Fruit fly (Drosophila melanogaster) whole organism, prepupa: ENCODE results near the gene CG5664.

Experiments
- Blimp-1 ChIP-seq: fragments of 200-800 bp; sonication (Bioruptor generic); optimal IDR thresholded peaks from 3 replicates; lab custom pipeline; 2017; ENCODE audit warnings: missing biosample characterization, missing genetic modification characterization, mild to moderate bottlenecking, moderate library complexity, missing genetic modification reagents
- CG11294 ChIP-seq: fragments of 200-800 bp; sonication (Bioruptor generic); IDR thresholded peaks from 2 replicates; pipeline ENCODE4 v1.3.6; 2022; ENCODE audit warnings: missing biosample characterization, missing genetic modification characterization
- CG11762 ChIP-seq: fragments of 200-800 bp; sonication (Bioruptor generic); optimal IDR thresholded peaks from 3 replicates; lab custom pipeline; 2016; ENCODE audit warnings: missing biosample characterization, missing genetic modification characterization; ENCODE audit not compliant: insufficient read depth
- CG11902 ChIP-seq: fragments of 200-800 bp; sonication (Bioruptor generic); optimal IDR thresholded peaks from 3 replicates; lab custom pipeline; 2016; ENCODE audit warnings: missing biosample characterization, missing genetic modification characterization
- CG15336 ChIP-seq: fragments of 200-800 bp; sonication (Bioruptor generic); IDR thresholded peaks from 2 replicates; pipeline ENCODE4 v1.3.6; 2022; ENCODE audit warnings: missing biosample characterization, missing genetic modification characterization
- CG1621 ChIP-seq: fragments of 200-800 bp; sonication (Bioruptor generic); optimal IDR thresholded peaks from 3 replicates; lab custom pipeline; 2018; ENCODE audit warnings: missing biosample characterization, mild to moderate bottlenecking, missing genetic modification characterization
- CG16779 ChIP-seq: fragments of 200-800 bp; sonication (Bioruptor generic); optimal IDR thresholded peaks from 3 replicates; lab custom pipeline; 2017; ENCODE audit warnings: missing biosample characterization, mild to moderate bottlenecking, missing genetic modification characterization
- CG31627 ChIP-seq: fragments of 200-800 bp; sonication (Bioruptor generic); optimal IDR thresholded peaks from 3 replicates; lab custom pipeline; 2016; ENCODE audit warnings: missing biosample characterization, missing genetic modification characterization
- CG34406 ChIP-seq: fragments of 200-800 bp; sonication (Bioruptor generic); optimal IDR thresholded peaks from 3 replicates; lab custom pipeline; 2016; ENCODE audit warnings: missing biosample characterization, missing genetic modification characterization
- CG6163 ChIP-seq: fragments of 200-800 bp; sonication (Bioruptor generic); IDR thresholded peaks from 3 replicates; pipeline ENCODE4 v1.3.6; 2022; ENCODE audit warnings: missing biosample characterization, missing genetic modification characterization
- CG6276 ChIP-seq: fragments of 200-800 bp; sonication (Bioruptor generic); optimal IDR thresholded peaks from 2 replicates; lab custom pipeline; 2017; ENCODE audit warnings: missing biosample characterization, mild to moderate bottlenecking, missing genetic modification characterization
- CG6792 ChIP-seq: fragments of 200-800 bp; sonication (Bioruptor generic); optimal IDR thresholded peaks from 3 replicates; lab custom pipeline; 2016; ENCODE audit warnings: missing biosample characterization, missing genetic modification characterization
- CG6808 ChIP-seq: fragments of 200-800 bp; sonication (Bioruptor generic); optimal IDR thresholded peaks from 3 replicates; lab custom pipeline; 2017; ENCODE audit warnings: missing biosample characterization, missing genetic modification characterization, mild to moderate bottlenecking, moderate library complexity, missing genetic modification reagents
- CG8632 ChIP-seq: fragments of 200-800 bp; sonication (Bioruptor generic); optimal IDR thresholded peaks from 3 replicates; lab custom pipeline; 2016; ENCODE audit warnings: missing biosample characterization, missing genetic modification characterization
- CG9139 ChIP-seq: fragments of 200-800 bp; sonication (Bioruptor generic); optimal IDR thresholded peaks from 3 replicates; lab custom pipeline; 2017; ENCODE audit warnings: missing biosample characterization, mild to moderate bottlenecking, missing genetic modification characterization
- Eip75B ChIP-seq: fragments of 200-800 bp; sonication (Bioruptor generic); optimal IDR thresholded peaks from 3 replicates; lab custom pipeline; 2016; ENCODE audit warnings: missing biosample characterization, missing genetic modification characterization
- Eip78C ChIP-seq: fragments of 200-800 bp; sonication (Bioruptor generic); peaks from one replicate; lab custom pipeline; 2016; ENCODE audit warnings: missing biosample characterization, missing genetic modification characterization
- Eip93F ChIP-seq: fragments of 200-800 bp; sonication (Bioruptor generic); optimal IDR thresholded peaks from 2 replicates; lab custom pipeline; 2016; ENCODE audit warnings: missing biosample characterization, mild to moderate bottlenecking, missing genetic modification characterization
- Ets96B ChIP-seq: fragments of 200-800 bp; optimal IDR thresholded peaks from 2 replicates; lab custom pipeline; 2019; ENCODE audit warnings: missing biosample characterization, mild to moderate bottlenecking, missing genetic modification characterization, moderate library complexity
- Gug ChIP-seq: fragments of 200-800 bp; sonication (Bioruptor generic); IDR thresholded peaks from 2 replicates; pipeline ENCODE4 v1.3.6; 2022; ENCODE audit warnings: missing biosample characterization, missing genetic modification characterization
- Hr39 ChIP-seq: fragments of 200-800 bp; sonication (Bioruptor generic); optimal IDR thresholded peaks from 2 replicates; lab custom pipeline; 2016; ENCODE audit warnings: missing biosample characterization, missing genetic modification characterization
- Hr4 ChIP-seq: fragments of 200-800 bp; sonication (Bioruptor generic); optimal IDR thresholded peaks from 3 replicates; lab custom pipeline; 2016; ENCODE audit warnings: missing biosample characterization, missing genetic modification characterization
- OdsH ChIP-seq: fragments of 200-800 bp; sonication (Bioruptor generic); optimal IDR thresholded peaks from 3 replicates; lab custom pipeline; 2016; ENCODE audit warnings: missing biosample characterization, missing genetic modification characterization
- Sox102F ChIP-seq: fragments of 200-800 bp; sonication (Bioruptor generic); optimal IDR thresholded peaks from 2 replicates; lab custom pipeline; 2016; ENCODE audit warnings: missing biosample characterization, mild to moderate bottlenecking, missing genetic modification characterization
- Sox14 ChIP-seq: fragments of 200-800 bp; sonication (Bioruptor generic); optimal IDR thresholded peaks from 3 replicates; lab custom pipeline; 2016; ENCODE audit warnings: missing biosample characterization, missing genetic modification characterization
- achi ChIP-seq: fragments of 200-800 bp; sonication (Bioruptor generic); optimal IDR thresholded peaks from 3 replicates; lab custom pipeline; 2016; ENCODE audit warnings: missing biosample characterization, missing genetic modification characterization
- acj6 ChIP-seq: fragments of 200-800 bp; sonication (Bioruptor generic); optimal IDR thresholded peaks from 3 replicates; lab custom pipeline; 2016; ENCODE audit warnings: missing biosample characterization, missing genetic modification characterization
- cyc ChIP-seq: fragments of 200-800 bp; sonication (Bioruptor generic); optimal IDR thresholded peaks from 3 replicates; lab custom pipeline; 2016; ENCODE audit warnings: missing biosample characterization, missing genetic modification characterization
- dac ChIP-seq: fragments of 200-800 bp; sonication (Bioruptor generic); optimal IDR thresholded peaks from 2 replicates; lab custom pipeline; 2017; ENCODE audit warnings: missing biosample characterization, mild to moderate bottlenecking, missing genetic modification characterization
- dsx ChIP-seq: fragments of 200-800 bp; optimal IDR thresholded peaks from 3 replicates; lab custom pipeline; 2019; ENCODE audit warnings: missing biosample characterization, mild to moderate bottlenecking, missing genetic modification characterization, moderate library complexity; ENCODE audit not compliant: poor library complexity, severe bottlenecking
- esn ChIP-seq: fragments of 200-800 bp; sonication (Bioruptor generic); optimal IDR thresholded peaks from 2 replicates; lab custom pipeline; 2016; ENCODE audit warnings: missing biosample characterization, mild to moderate bottlenecking, missing genetic modification characterization, moderate library complexity
- fd59A ChIP-seq: fragments of 200-800 bp; sonication (Bioruptor generic); optimal IDR thresholded peaks from 2 replicates; lab custom pipeline; 2017; ENCODE audit warnings: missing biosample characterization, mild to moderate bottlenecking, missing genetic modification characterization, missing genetic modification reagents
- fkh ChIP-seq: fragments of 200-800 bp; sonication (Bioruptor generic); optimal IDR thresholded peaks from 3 replicates; lab custom pipeline; 2017; ENCODE audit warnings: missing biosample characterization, mild to moderate bottlenecking, missing genetic modification characterization, moderate library complexity
- pdm3 ChIP-seq: fragments of 200-800 bp; sonication (Bioruptor generic); optimal IDR thresholded peaks from 3 replicates; lab custom pipeline; 2016; ENCODE audit warnings: missing biosample characterization, missing genetic modification characterization
- salr ChIP-seq, 2 experiments: fragments of 200-800 bp; sonication (Bioruptor generic); optimal IDR thresholded peaks; 3 replicates each; lab custom pipeline; 2016 to 2018; ENCODE audit warnings: missing biosample characterization in 2 of 2, missing genetic modification characterization in 2 of 2, mild to moderate bottlenecking in 1 of 2
- spab ChIP-seq: fragments of 200-800 bp; sonication (Bioruptor generic); optimal IDR thresholded peaks from 2 replicates; lab custom pipeline; 2017; ENCODE audit warnings: missing biosample characterization, mild to moderate bottlenecking, missing genetic modification characterization, missing genetic modification reagents
- svp ChIP-seq: fragments of 200-800 bp; sonication (Bioruptor generic); peaks from one replicate; lab custom pipeline; 2016; ENCODE audit warnings: missing biosample characterization, missing genetic modification characterization
- topi ChIP-seq: fragments of 200-800 bp; sonication (Bioruptor generic); optimal IDR thresholded peaks from 3 replicates; lab custom pipeline; 2016; ENCODE audit warnings: missing biosample characterization, missing genetic modification characterization

CG5664 gene

DNA sequence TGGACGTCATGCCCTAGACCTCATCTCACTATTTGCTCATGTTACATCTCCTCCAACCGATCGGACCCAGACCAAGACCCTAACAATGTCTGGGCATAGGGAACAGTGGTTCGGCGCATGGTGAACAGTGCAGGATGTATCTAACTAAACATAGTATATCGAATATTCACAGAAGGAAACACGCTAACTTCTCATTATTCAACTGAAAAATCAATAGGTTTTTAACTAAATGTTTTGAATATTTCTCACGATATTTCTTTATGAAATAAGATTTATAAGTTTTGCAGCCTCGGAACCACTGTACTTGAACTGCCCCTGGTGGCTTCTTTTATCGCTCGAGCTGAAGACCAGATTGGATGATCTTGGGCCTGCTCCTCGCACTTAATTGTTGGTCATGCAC, 12.5 kb upstream of the CG5664 start (continued):
- TF ChIP-seq Gug (GFP tag; lab: Robert Waterston, UW): no peak
- peak; percentile 73 for TF ChIP-seq CG1621 (tag; lab: Kevin White, UChicago)
- TF ChIP-seq CG16779 (tag; lab: Kevin White, UChicago): no peak
- peak; percentile 14 for TF ChIP-seq Hr39 (GFP tag; lab: Kevin White, UChicago)
- TF ChIP-seq Sox102F (GFP tag; lab: Kevin White, UChicago): peak; percentile 17
- peak; percentile 31 for TF ChIP-seq CG8632
- peak; percentile 59 for TF ChIP-seq pdm3 (GFP tag; lab: Kevin White, UChicago)
- peak; percentile 29 for TF ChIP-seq topi (GFP tag; lab: Kevin White, UChicago)
- TF ChIP-seq CG15336 (GFP tag; lab: Robert Waterston, UW): peak; percentile 40; the same call in 1 of the 2 replicates
- TF ChIP-seq CG34406 (GFP tag; lab: Kevin White, UChicago): peak; percentile 40
- peak; percentile 52 for TF ChIP-seq achi (GFP tag; lab: Kevin White, UChicago)
- no peak for TF ChIP-seq CG11902 (GFP tag; lab: Kevin White, UChicago)
- peak; percentile 57 for TF ChIP-seq Eip75B (GFP tag; lab: Kevin White, UChicago)
- TF ChIP-seq fd59A (GFP tag; lab: Kevin White, UChicago): peak; percentile 48
- TF ChIP-seq Eip93F (GFP tag; lab: Kevin White, UChicago): no peak
- TF ChIP-seq salr (GFP tag; optimal IDR thresholded peaks at IDR 0.05; lab: Kevin White, UChicago): peak; percentile 20 to 27
- peak; percentile 75 for TF ChIP-seq CG6163 (GFP tag; lab: Robert Waterston, UW)
- TF ChIP-seq CG9139 (GFP tag; lab: Kevin White, UChicago): peak; percentile 36
- TF ChIP-seq spab (GFP tag; lab: Kevin White, UChicago): peak; percentile 64
- no peak for TF ChIP-seq Blimp-1 (GFP tag; lab: Kevin White, UChicago)
- TF ChIP-seq dac (GFP tag; lab: Kevin White, UChicago): no peak
- peak; percentile 85 for TF ChIP-seq dsx (GFP tag; lab: Kevin White, UChicago)
- peak; percentile 49 for TF ChIP-seq CG6792 (GFP tag; lab: Kevin White, UChicago)
- peak; percentile 73 for TF ChIP-seq Ets96B (tag; lab: Kevin White, UChicago)
- TF ChIP-seq CG6276 (GFP tag; lab: Kevin White, UChicago): no peak
- TF ChIP-seq CG11762: no peak
- peak; percentile 35 for TF ChIP-seq Hr4 (GFP tag; lab: Kevin White, UChicago)
- TF ChIP-seq cyc (GFP tag; lab: Kevin White, UChicago): no peak
- TF ChIP-seq CG11294: no peak
- TF ChIP-seq, all 60 proteins: peak for 38

DNA sequence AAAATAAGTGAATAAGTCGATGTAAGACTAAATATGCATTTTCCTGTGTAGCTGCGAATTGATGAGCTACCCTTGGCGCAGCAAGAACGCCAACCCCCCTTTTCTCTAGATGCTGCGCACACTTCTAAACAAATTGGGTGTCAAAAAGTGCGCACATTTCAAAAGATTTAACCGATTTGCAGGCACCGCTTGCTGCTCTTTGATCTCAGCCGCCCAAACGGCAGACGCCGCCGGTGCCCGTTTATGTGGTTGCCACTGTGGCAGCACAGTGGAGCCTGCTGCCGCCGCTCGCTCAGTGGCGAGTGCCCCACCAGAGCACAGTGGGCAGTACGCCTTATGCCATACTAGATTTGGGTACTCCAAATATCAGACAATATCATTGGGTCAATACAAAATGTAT, 9.3 kb upstream of the CG5664 start:
- TF ChIP-seq Eip78C (GFP tag; lab: Kevin White, UChicago) (peak; percentile 16), CG6163 (GFP tag; lab: Robert Waterston, UW) (no peak)

DNA sequence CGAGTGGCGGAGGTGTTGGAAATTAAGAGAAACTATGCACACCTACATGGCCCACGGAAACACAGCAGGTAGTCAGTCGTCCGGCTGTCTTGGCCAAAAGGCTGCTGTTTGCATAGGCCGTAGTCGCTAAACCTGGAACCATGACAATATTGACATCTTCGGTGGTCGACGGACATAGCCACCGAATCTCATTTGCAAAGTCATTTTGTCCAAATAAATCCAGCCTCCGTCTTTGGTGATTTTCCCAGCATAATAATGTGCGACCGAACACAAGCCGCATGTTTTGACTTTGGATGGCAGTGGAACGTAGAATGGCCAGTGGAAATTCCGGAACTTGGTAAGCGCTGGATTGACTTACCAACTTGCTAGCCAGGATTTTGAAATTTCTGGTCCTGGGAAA, 8.2 kb upstream of the CG5664 start:
- TF ChIP-seq svp (GFP tag; lab: Kevin White, UChicago): no peak
- TF ChIP-seq Eip78C (GFP tag; lab: Kevin White, UChicago): no peak
- TF ChIP-seq topi (GFP tag; lab: Kevin White, UChicago): no peak
- no peak for TF ChIP-seq CG11294

DNA sequence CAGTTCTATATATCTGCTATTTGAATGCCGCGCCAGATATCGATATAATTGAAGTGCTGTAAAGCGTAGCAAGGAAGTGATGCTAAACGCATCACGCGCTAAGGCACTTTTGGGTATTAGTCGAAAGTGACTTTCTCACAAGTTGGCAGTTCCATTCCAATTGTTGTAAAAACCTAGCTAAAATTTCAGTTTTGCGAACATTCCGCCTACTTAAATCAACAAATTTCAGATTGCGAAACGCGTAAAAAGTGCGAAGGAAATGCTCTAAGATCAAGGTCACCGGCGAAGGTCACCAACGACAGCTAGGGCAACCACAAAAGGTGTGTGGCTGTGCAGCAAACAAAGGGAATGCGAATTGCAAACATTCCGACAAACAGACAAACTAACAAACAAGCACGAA, 4.5 kb upstream of the CG5664 start, which contains the start of gene Syx7:
Syx7 (plus strand) TSS at position 131 of the 400 bp plus-strand sequence.
- TF ChIP-seq acj6 (GFP tag; lab: Kevin White, UChicago): no peak
- peak; percentile 17 for TF ChIP-seq CG31627 (GFP tag; lab: Kevin White, UChicago)
- TF ChIP-seq CG6808 (GFP tag; lab: Kevin White, UChicago): no peak
- peak; percentile 89 for TF ChIP-seq Sox14 (GFP tag; lab: Kevin White, UChicago)
- TF ChIP-seq OdsH (GFP tag; lab: Kevin White, UChicago): no peak
- TF ChIP-seq esn (GFP tag; lab: Kevin White, UChicago): peak; percentile 18
- TF ChIP-seq dac (GFP tag; lab: Kevin White, UChicago): no peak
- TF ChIP-seq svp (GFP tag; lab: Kevin White, UChicago): no peak
- TF ChIP-seq CG8632: no peak
- TF ChIP-seq Eip78C (GFP tag; lab: Kevin White, UChicago): no peak
- peak; percentile 43 for TF ChIP-seq fkh (GFP tag; lab: Kevin White, UChicago)
- TF ChIP-seq Hr4 (GFP tag; lab: Kevin White, UChicago): no peak
- peak; percentile 9 for TF ChIP-seq cyc (GFP tag; lab: Kevin White, UChicago)
